Fruit fly (Drosophila melanogaster) Kc167 (cell line): ENCODE measurements around the gene haf.

Experiments
- Myc ChIP-seq: fragments of >200 bp; optimal IDR thresholded peaks from 2 replicates; lab custom pipeline; 2017; ENCODE audit warnings: missing external identifiers
- Sin3A ChIP-seq: fragments of >200 bp; optimal IDR thresholded peaks from 2 replicates; lab custom pipeline; 2018; ENCODE audit warnings: missing external identifiers
- h ChIP-seq: fragments of >200 bp; optimal IDR thresholded peaks from 3 replicates; lab custom pipeline; 2018; ENCODE audit warnings: missing external identifiers
- insv ChIP-seq: fragments of >200 bp; optimal IDR thresholded peaks from 3 replicates; lab custom pipeline; 2018; ENCODE audit warnings: missing external identifiers
- psq ChIP-seq: fragments of >200 bp; optimal IDR thresholded peaks from 2 replicates; lab custom pipeline; 2017; ENCODE audit warnings: missing external identifiers
- ttk ChIP-seq: sonication (Bioruptor generic); optimal IDR thresholded peaks from 2 replicates; lab custom pipeline; 2017; ENCODE audit warnings: missing external identifiers

The haf gene

dm6 chr2L:1559811-1560501, 5.0 kb downstream of the haf start:
- TF ChIP-seq ttk, result no peak
- TF ChIP-seq psq (lab: Kevin White, UChicago), result no peak
- no peak for TF ChIP-seq h (lab: Kevin White, UChicago)
- TF ChIP-seq Sin3A, result no peak
- TF ChIP-seq insv (lab: Kevin White, UChicago), result no peak
- no peak for TF ChIP-seq Myc

dm6 chr2L:1568631-1569030, 13.7 kb downstream of the haf start:
- TF ChIP-seq ttk, result no peak

dm6 chr2L:1574009-1574408, 19.1 kb downstream of the haf start:
- TF ChIP-seq h (lab: Kevin White, UChicago) (no peak), psq (lab: Kevin White, UChicago) (no peak), Sin3A (no peak), ttk (no peak), Myc (no peak), insv (lab: Kevin White, UChicago) (no peak)

- no peak for TF ChIP-seq Myc
- TF ChIP-seq h (lab: Kevin White, UChicago), result no peak
- no peak for TF ChIP-seq ttk
- TF ChIP-seq Sin3A, result no peak
Observed at dm6 chr2L:1575604-1576003, 20.7 kb downstream of the haf start.

- no peak for TF ChIP-seq Sin3A
- no peak for TF ChIP-seq insv (lab: Kevin White, UChicago)
- no peak for TF ChIP-seq ttk
- no peak for TF ChIP-seq psq (lab: Kevin White, UChicago)
- no peak for TF ChIP-seq Myc
- no peak for TF ChIP-seq h (lab: Kevin White, UChicago)
Observed at dm6 chr2L:1579254-1579653, 24.3 kb downstream of the haf start.

- no peak for TF ChIP-seq Myc
- TF ChIP-seq ttk, result no peak
- TF ChIP-seq h (lab: Kevin White, UChicago), result no peak
- TF ChIP-seq insv (lab: Kevin White, UChicago), result no peak
- no peak for TF ChIP-seq psq (lab: Kevin White, UChicago)
- no peak for TF ChIP-seq Sin3A
Observed at dm6 chr2L:1579800-1580199, 24.9 kb downstream of the haf start.

dm6 chr2L:1587055-1587454, 32.1 kb downstream of the haf start, which contains the start of gene nis:
TSS of gene nis (minus strand) at chr2L:1587155.
- TF ChIP-seq Sin3A, result no peak
- TF ChIP-seq Myc, result no peak
- TF ChIP-seq ttk, result no peak
- no peak for TF ChIP-seq h (lab: Kevin White, UChicago)
- TF ChIP-seq psq (lab: Kevin White, UChicago), result no peak
- no peak for TF ChIP-seq insv (lab: Kevin White, UChicago)

dm6 chr2L:1590167-1590566, 35.2 kb downstream of the haf start:
- TF ChIP-seq ttk (no peak), psq (lab: Kevin White, UChicago) (no peak), Myc (no peak), Sin3A (no peak), h (lab: Kevin White, UChicago) (no peak), insv (lab: Kevin White, UChicago) (no peak)

dm6 chr2L:1596693-1597092, 41.8 kb downstream of the haf start:
- TF ChIP-seq ttk (no peak), insv (lab: Kevin White, UChicago) (no peak), Sin3A (no peak), psq (lab: Kevin White, UChicago) (no peak), Myc (no peak), h (lab: Kevin White, UChicago) (no peak)

- no peak for TF ChIP-seq Myc
- no peak for TF ChIP-seq psq (lab: Kevin White, UChicago)
- TF ChIP-seq ttk, result no peak
- TF ChIP-seq h (lab: Kevin White, UChicago), result no peak
- TF ChIP-seq Sin3A, result no peak
- no peak for TF ChIP-seq insv (lab: Kevin White, UChicago)
Observed at dm6 chr2L:1603847-1604246, 48.9 kb downstream of the haf start.

dm6 chr2L:1606758-1607157, 51.8 kb downstream of the haf start:
- TF ChIP-seq psq (lab: Kevin White, UChicago) (no peak), h (lab: Kevin White, UChicago) (no peak), Myc (no peak)

dm6 chr2L:1611122-1611521, 56.2 kb downstream of the haf start, which contains the start of the genes Rab3GAP1 and CG14352:
TSS of gene Rab3GAP1 (minus strand) at chr2L:1611157.
TSS of gene CG14352 (plus strand) at chr2L:1611410.
- TF ChIP-seq Sin3A, result no peak
- TF ChIP-seq Myc, result no peak
- no peak for TF ChIP-seq psq (lab: Kevin White, UChicago)
- no peak for TF ChIP-seq h (lab: Kevin White, UChicago)
- TF ChIP-seq ttk, result no peak
- TF ChIP-seq insv (lab: Kevin White, UChicago), result no peak

- TF ChIP-seq ttk, result no peak
- no peak for TF ChIP-seq h (lab: Kevin White, UChicago)
- TF ChIP-seq insv (lab: Kevin White, UChicago), result no peak
- TF ChIP-seq Sin3A, result no peak
- TF ChIP-seq psq (lab: Kevin White, UChicago), result no peak
- no peak for TF ChIP-seq Myc
Observed at dm6 chr2L:1613748-1614365, 58.9 kb downstream of the haf start, which contains the start of gene RFeSP. TSS of gene RFeSP (minus strand) at chr2L:1614160.
